Worm (Caenorhabditis elegans) whole organism, L4/young adult: ENCODE results near the gene T19H5.4.
"Not testable (repeated sequence)": the region's sequence is repeated elsewhere in the genome, so short reads cannot be mapped to it uniquely, and the experiment has no call there.

Experiments
- W03F9.2 ChIP-seq: fragments of 150-350 bp; optimal IDR thresholded peaks from 2 replicates; lab custom pipeline; 2014; ENCODE audit warnings: missing biosample characterization, missing genetic modification characterization
- dao-5 ChIP-seq: sonication (generic microtip); optimal IDR thresholded peaks from 2 replicates; lab custom pipeline; 2016; ENCODE audit warnings: missing genotype, missing genetic modification characterization, moderate library complexity, missing compliant biosample characterization
- him-1 ChIP-seq: sonication (generic microtip); optimal IDR thresholded peaks from 2 replicates; lab custom pipeline; 2016; ENCODE audit warnings: missing genotype, missing genetic modification reagents, missing genetic modification characterization, missing compliant biosample characterization

Gene T19H5.4

ce11 chrII:9491045-9491444 is 3.9 kb upstream of the T19H5.4 start:
- TF ChIP-seq him-1 (tag; lab: Kevin White, UChicago) (no peak), W03F9.2 (no peak), dao-5 (tag; lab: Kevin White, UChicago) (no peak)

ce11 chrII:9490589-9490988 is 3.4 kb upstream of the T19H5.4 start:
- TF ChIP-seq W03F9.2 (no peak), dao-5 (tag; lab: Kevin White, UChicago) (no peak), him-1 (tag; lab: Kevin White, UChicago) (no peak)

ce11 chrII:9489922-9490321 is 2.7 kb upstream of the T19H5.4 start:
- TF ChIP-seq W03F9.2 (no peak), him-1 (tag; lab: Kevin White, UChicago) (no peak), dao-5 (tag; lab: Kevin White, UChicago) (no peak)

ce11 chrII:9485081-9485730 is 2.0 kb downstream of the T19H5.4 start:
- TF ChIP-seq W03F9.2 (no peak), him-1 (tag; lab: Kevin White, UChicago) (no peak), dao-5 (tag; lab: Kevin White, UChicago) (no peak)

- no peak for TF ChIP-seq W03F9.2
These were observed 3.8 kb downstream of the T19H5.4 start for ce11 chrII:9483342-9483741.

- TF ChIP-seq W03F9.2 (no peak), dao-5 (tag; lab: Kevin White, UChicago) (no peak), him-1 (tag; lab: Kevin White, UChicago) (no peak)
These were observed 4.7 kb downstream of the T19H5.4 start for ce11 chrII:9482529-9482928.

- TF ChIP-seq dao-5 (tag; lab: Kevin White, UChicago) (no peak), him-1 (tag; lab: Kevin White, UChicago) (no peak), W03F9.2 (no peak)
These were observed 5.8 kb downstream of the T19H5.4 start for ce11 chrII:9481427-9481826.

ce11 chrII:9480006-9480405 is 7.2 kb downstream of the T19H5.4 start, which contains the start of gene T19H5.7:
T19H5.7 (minus strand) TSS chrII:9480106.
- TF ChIP-seq W03F9.2 (no peak), him-1 (tag; lab: Kevin White, UChicago) (no peak), dao-5 (tag; lab: Kevin White, UChicago) (no peak)

ce11 chrII:9477567-9477966 is 9.6 kb downstream of the T19H5.4 start, which contains the start of gene chil-27:
chil-27 (plus strand) TSS chrII:9477867.
- TF ChIP-seq W03F9.2 (no peak), dao-5 (tag; lab: Kevin White, UChicago) (no peak), him-1 (tag; lab: Kevin White, UChicago) (no peak)

- TF ChIP-seq him-1 (tag; lab: Kevin White, UChicago) (no peak), W03F9.2 (no peak), dao-5 (tag; lab: Kevin White, UChicago) (no peak)
These were observed 12.7 kb downstream of the T19H5.4 start, which contains the start of the genes chil-25 and chil-26 for ce11 chrII:9474367-9475105. chil-25 (minus strand) TSS chrII:9474467. chil-26 (plus strand) TSS chrII:9475055.

ce11 chrII:9470027-9470426 is 17.2 kb downstream of the T19H5.4 start, which contains the start of gene T19H5.6:
T19H5.6 (minus strand) TSS chrII:9470221.
- TF ChIP-seq dao-5 (tag; lab: Kevin White, UChicago), result no peak
- no peak for TF ChIP-seq W03F9.2
- TF ChIP-seq him-1 (tag; lab: Kevin White, UChicago), result no peak

- no peak for TF ChIP-seq W03F9.2
- no peak for TF ChIP-seq dao-5 (tag; lab: Kevin White, UChicago)
- TF ChIP-seq him-1 (tag; lab: Kevin White, UChicago), result no peak
These were observed 18.8 kb downstream of the T19H5.4 start, which contains the start of gene chil-23 for ce11 chrII:9468414-9468813. chil-23 (minus strand) TSS chrII:9468611.

- TF ChIP-seq W03F9.2, result no peak
- no peak for TF ChIP-seq dao-5 (tag; lab: Kevin White, UChicago)
- TF ChIP-seq him-1 (tag; lab: Kevin White, UChicago), result no peak
These were observed 21.1 kb downstream of the T19H5.4 start, which contains the start of gene chil-22 for ce11 chrII:9466095-9466494. chil-22 (minus strand) TSS chrII:9466195.

ce11 chrII:9461881-9462280 is 25.3 kb downstream of the T19H5.4 start, which contains the start of gene chil-21:
chil-21 (minus strand) TSS chrII:9461981.
- TF ChIP-seq him-1 (tag; lab: Kevin White, UChicago); dao-5 (tag; lab: Kevin White, UChicago); W03F9.2: not testable (repeated sequence)
